ENCODE assay signal across 2 worm cellular contexts in the genomic region with DNA sequence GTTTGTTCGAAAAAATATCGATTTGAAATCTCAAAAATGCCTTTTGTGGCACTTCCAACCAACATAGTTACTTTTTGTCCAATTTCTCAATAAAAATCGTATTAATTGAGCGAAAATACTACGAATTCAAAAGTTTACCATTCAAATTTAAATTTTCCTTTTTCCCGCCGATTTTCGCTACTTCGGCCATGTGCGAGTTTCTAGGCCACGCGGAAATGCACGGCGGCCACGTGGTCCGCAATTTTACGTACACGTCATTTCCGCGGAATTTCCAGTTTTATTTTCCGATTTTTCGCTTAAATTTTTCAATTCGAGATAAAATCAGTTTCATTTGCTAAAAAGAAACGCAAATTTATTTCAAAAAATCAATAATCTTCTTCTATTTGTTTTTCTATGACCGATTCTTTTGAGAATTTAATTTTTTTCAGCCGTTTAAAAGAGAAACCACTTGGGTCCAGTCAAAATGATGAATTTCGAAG.
TF ChIP-seq lines count a peak whose summit lies in the region.

A gene (plus strand): TSS at position 429 of the 479 bp plus-strand sequence.

TF ChIP-seq in whole organism, L1 larva, 84 proteins besides CTCF, POLR2A, EP300 and RAD21 (continued from another document):
- TF ChIP-seq ceh-90 (tag; optimal IDR thresholded peaks at IDR 0.05; lab: Kevin White, UChicago) = peak; percentile 93
- no peak for TF ChIP-seq sptf-1 (tag; optimal IDR thresholded peaks at IDR 0.05; lab: Kevin White, UChicago)
- no peak for TF ChIP-seq unc-30 (tag; optimal IDR thresholded peaks at IDR 0.05; lab: Kevin White, UChicago)
- peak; percentile 91 for TF ChIP-seq nhr-71 (tag; optimal IDR thresholded peaks at IDR 0.05; lab: Kevin White, UChicago)
- TF ChIP-seq nhr-12 (tag; optimal IDR thresholded peaks at IDR 0.05; lab: Kevin White, UChicago) = no peak
- peak; percentile 88 for TF ChIP-seq nhr-85 (tag; lab: Kevin White, UChicago)
- peak; percentile 52 for TF ChIP-seq Y116A8C.19 (tag; optimal IDR thresholded peaks at IDR 0.05; lab: Kevin White, UChicago; ENCODE audit: borderline replicate concordance)
- TF ChIP-seq tlp-1 (tag; optimal IDR thresholded peaks at IDR 0.05; lab: Kevin White, UChicago) = no peak
- TF ChIP-seq ama-1 (optimal IDR thresholded peaks at IDR 0.05; lab: Kevin White, UChicago) = no peak
- TF ChIP-seq snu-23 (GFP tag; optimal IDR thresholded peaks at IDR 0.05; lab: Kevin White, UChicago) = peak; percentile 86
- peak; percentile 85 for TF ChIP-seq unc-98 (GFP tag; IDR thresholded peaks at IDR 0.05; lab: Robert Waterston, UW)
- peak; percentile 97 to 100 for TF ChIP-seq efl-1 (optimal IDR thresholded peaks at IDR 0.05; lab: Kevin White, UChicago)
- peak; percentile 96 to 99 for TF ChIP-seq efl-1 (GFP tag; optimal IDR thresholded peaks at IDR 0.05 in 1 of 2; lab: Kevin White, UChicago)
- peak; percentile 63 for TF ChIP-seq ceh-8 (GFP tag; optimal IDR thresholded peaks at IDR 0.05; lab: Kevin White, UChicago)
- peak; percentile 82 for TF ChIP-seq nhr-19 (GFP tag; conservative IDR thresholded peaks at IDR 0.05; lab: Robert Waterston, UW)
- TF ChIP-seq sox-4 (tag; optimal IDR thresholded peaks at IDR 0.05; lab: Kevin White, UChicago) = peak; percentile 87
- TF ChIP-seq fos-1 (tag; optimal IDR thresholded peaks at IDR 0.05; lab: Kevin White, UChicago) = peak; percentile 52
- TF ChIP-seq egl-27 (tag; optimal IDR thresholded peaks at IDR 0.05; lab: Kevin White, UChicago) = no peak
- TF ChIP-seq lin-35 (GFP tag; optimal IDR thresholded peaks at IDR 0.05; lab: Kevin White, UChicago) = peak; percentile 96 to 97
- TF ChIP-seq vab-15 (tag; optimal IDR thresholded peaks at IDR 0.05; lab: Kevin White, UChicago) = peak; percentile 57
- peak; percentile 82 for TF ChIP-seq fkh-8 (tag; optimal IDR thresholded peaks at IDR 0.05; lab: Kevin White, UChicago)
- peak; percentile 55 for TF ChIP-seq lin-15B (tag; optimal IDR thresholded peaks at IDR 0.05; lab: Kevin White, UChicago)
- peak; percentile 61 for TF ChIP-seq grh-1 (GFP tag; IDR thresholded peaks at IDR 0.05; lab: Robert Waterston, UW)
- TF ChIP-seq aha-1 (tag; optimal IDR thresholded peaks at IDR 0.05; lab: Kevin White, UChicago) = no peak
- TF ChIP-seq alr-1 (tag; optimal IDR thresholded peaks at IDR 0.05; lab: Kevin White, UChicago; ENCODE audit: borderline replicate concordance) = no peak
- no peak for TF ChIP-seq nhr-84 (tag; optimal IDR thresholded peaks at IDR 0.05; lab: Kevin White, UChicago)
- TF ChIP-seq nhr-28 (tag; optimal IDR thresholded peaks at IDR 0.05; lab: Kevin White, UChicago) = no peak

TF ChIP-seq in whole organism, young adult, 124 proteins besides CTCF, POLR2A, EP300 and RAD21 (continued from another document):
- TF ChIP-seq lsy-27 (tag; optimal IDR thresholded peaks at IDR 0.05; lab: Kevin White, UChicago; ENCODE audit: borderline replicate concordance, insufficient read depth) = no peak
- TF ChIP-seq Y67H2A.10 (GFP tag; conservative IDR thresholded peaks at IDR 0.05; lab: Robert Waterston, UW) = peak; percentile 45; the same call in 1 of the 2 replicates
- no peak for TF ChIP-seq unc-62 (GFP tag; optimal IDR thresholded peaks at IDR 0.05; lab: Kevin White, UChicago)
- no peak for TF ChIP-seq C17E4.6 (GFP tag; IDR thresholded peaks at IDR 0.05; lab: Robert Waterston, UW)
- no peak for TF ChIP-seq madf-3 (GFP tag; IDR thresholded peaks at IDR 0.05; lab: Robert Waterston, UW)
- no peak for TF ChIP-seq T07F8.4 (tag; optimal IDR thresholded peaks at IDR 0.05; lab: Kevin White, UChicago)
- no peak for TF ChIP-seq F10E7.11 (tag; optimal IDR thresholded peaks at IDR 0.05; lab: Kevin White, UChicago)
- no peak for TF ChIP-seq rpc-1 (optimal IDR thresholded peaks at IDR 0.05; lab: Kevin White, UChicago)
- no peak for TF ChIP-seq rpc-1 (tag; optimal IDR thresholded peaks at IDR 0.05; lab: Kevin White, UChicago)
- TF ChIP-seq zfh-2 (GFP tag; conservative IDR thresholded peaks at IDR 0.05; lab: Robert Waterston, UW) = no peak
- peak; percentile 79 for TF ChIP-seq lir-1 (GFP tag; conservative IDR thresholded peaks at IDR 0.05; lab: Robert Waterston, UW)
- peak; percentile 63 for TF ChIP-seq lsl-1 (GFP tag; optimal IDR thresholded peaks at IDR 0.05; lab: Kevin White, UChicago)
- TF ChIP-seq ceh-27 (GFP tag; optimal IDR thresholded peaks at IDR 0.05; lab: Kevin White, UChicago) = peak; percentile 91
- no peak for TF ChIP-seq bed-1 (GFP tag; IDR thresholded peaks at IDR 0.05; lab: Robert Waterston, UW)
- no peak for TF ChIP-seq snpc-1.3 (tag; optimal IDR thresholded peaks at IDR 0.05; lab: Kevin White, UChicago; ENCODE audit: insufficient read depth)
- TF ChIP-seq B0019.2 (GFP tag; conservative IDR thresholded peaks at IDR 0.05; lab: Robert Waterston, UW) = peak; percentile 33; the same call in 1 of the 2 replicates
- no peak for TF ChIP-seq F49E8.2 (tag; optimal IDR thresholded peaks at IDR 0.05; lab: Kevin White, UChicago; ENCODE audit: insufficient read depth)
- no peak for TF ChIP-seq snpc-1.1 (tag; optimal IDR thresholded peaks at IDR 0.05; lab: Kevin White, UChicago; ENCODE audit: insufficient read depth)
- peak; percentile 20 for TF ChIP-seq tlf-1 (GFP tag; optimal IDR thresholded peaks at IDR 0.05; lab: Kevin White, UChicago)
- peak; percentile 58 for TF ChIP-seq akir-1 (GFP tag; optimal IDR thresholded peaks at IDR 0.05; lab: Kevin White, UChicago)
- peak; percentile 76; the same call in 1 of the 2 replicates for TF ChIP-seq ztf-25 (GFP tag; IDR thresholded peaks at IDR 0.05; lab: Robert Waterston, UW)
- peak; percentile 94 for TF ChIP-seq lin-54 (GFP tag; optimal IDR thresholded peaks at IDR 0.05; lab: Kevin White, UChicago)
- TF ChIP-seq athp-1 (tag; optimal IDR thresholded peaks at IDR 0.05; lab: Kevin White, UChicago) = peak; percentile 33
- TF ChIP-seq pbrm-1 (GFP tag; IDR thresholded peaks at IDR 0.05; lab: Robert Waterston, UW) = peak; percentile 53; the same call in 1 of the 2 replicates
- no peak for TF ChIP-seq snpc-4 (GFP tag; optimal IDR thresholded peaks at IDR 0.05; lab: Kevin White, UChicago)
- peak in 2 of 4 experiments; percentile 18 to 22 for TF ChIP-seq snpc-4 (tag; optimal IDR thresholded peaks at IDR 0.05; lab: Kevin White, UChicago)
